Worm (Caenorhabditis elegans): ENCODE measurements around the gene srg-54.

DNA sequence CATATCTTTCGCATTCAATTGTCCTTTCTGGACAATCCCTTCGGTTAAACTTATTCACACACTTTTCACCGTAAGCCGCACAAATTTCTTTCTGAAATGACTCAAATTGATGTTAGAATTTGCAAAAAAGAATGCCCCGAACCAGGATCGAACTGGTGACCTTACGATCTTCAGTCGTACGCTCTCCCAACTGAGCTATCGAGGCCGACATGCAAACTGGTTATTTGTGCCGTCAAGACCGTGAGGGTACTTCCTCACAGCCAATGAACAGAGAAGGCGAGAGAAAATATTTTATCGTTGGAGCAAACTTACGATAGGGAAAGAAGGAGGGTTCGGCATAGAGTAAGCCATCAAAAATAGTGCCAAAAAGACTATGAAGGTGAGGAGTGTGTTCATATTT lies 47.7 kb downstream of the srg-54 start:
- no peak for TF ChIP-seq zag-1 (tag; optimal IDR thresholded peaks at IDR 0.05)
- no peak for TF ChIP-seq blmp-1 (tag; optimal IDR thresholded peaks at IDR 0.05; ENCODE audit: insufficient read depth)
- TF ChIP-seq unc-62 (GFP tag; optimal IDR thresholded peaks at IDR 0.05), result no peak
- no peak for TF ChIP-seq lin-13 (GFP tag; optimal IDR thresholded peaks at IDR 0.05)
- no peak for TF ChIP-seq nhr-77 (tag; optimal IDR thresholded peaks at IDR 0.05)
- peak in 1 of 2 experiments; percentile 50 for TF ChIP-seq lsy-2 (tag; optimal IDR thresholded peaks at IDR 0.05)
- no peak for TF ChIP-seq nhr-237 (tag; optimal IDR thresholded peaks at IDR 0.05)
- no peak for TF ChIP-seq unc-39 (tag; optimal IDR thresholded peaks at IDR 0.05)
